Fruit fly (Drosophila melanogaster) S2 (cell line): ENCODE measurements around the gene Arfip.

Experiments
- CG8478 ChIP-seq: fragments of >200 bp; optimal IDR thresholded peaks from 2 replicates; lab custom pipeline; 2018
- CTCF ChIP-seq, 2 experiments: fragments of >200 bp; optimal IDR thresholded peaks; 2 replicates each; lab custom pipeline; 2018

DNA sequence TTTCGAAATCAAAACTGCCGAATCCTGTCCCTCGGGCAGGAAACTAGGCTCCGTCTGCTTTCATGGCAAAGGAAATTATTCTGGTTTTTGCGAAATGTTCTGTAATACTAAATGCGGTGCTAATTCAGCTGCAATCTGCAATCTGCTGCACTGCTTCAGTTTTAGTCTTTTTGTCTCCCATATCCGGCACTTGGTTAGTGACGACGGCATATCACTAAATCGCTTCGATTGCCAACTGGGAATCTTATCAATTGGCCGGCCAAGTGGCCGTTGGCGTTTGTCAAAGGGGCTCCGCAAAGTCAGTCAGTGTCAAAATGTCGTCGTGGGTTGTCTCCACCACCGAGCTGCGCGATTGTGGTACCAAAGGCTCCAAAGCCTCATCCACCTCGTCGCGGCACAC, 39.0 kb downstream of the Arfip start, which contains the start of gene CG18577:
- TF ChIP-seq CG8478 (lab: Kevin White, UChicago) (no peak), CTCF (optimal IDR thresholded peaks at IDR 0.05; lab: Kevin White, UChicago) (no peak)
